Worm (Caenorhabditis elegans) whole organism, L2 larva: Measurements from ENCODE around the gene Y53C12A.6.

Source experiments
- R02D3.7 ChIP-seq: fragments of 150-350 bp; optimal IDR thresholded peaks from 2 replicates; lab custom pipeline; 2014; ENCODE audit warnings: missing biosample characterization, missing genetic modification characterization
- Y55F3AM.14 ChIP-seq: fragments of 200-800 bp; sonication (Bioruptor generic); optimal IDR thresholded peaks from 2 replicates; lab custom pipeline; 2018; ENCODE audit warnings: mild to moderate bottlenecking, missing genetic modification characterization, missing compliant biosample characterization
- ZK546.5 ChIP-seq: sonication (generic microtip); optimal IDR thresholded peaks from 2 replicates; lab custom pipeline; 2017; ENCODE audit warnings: missing biosample characterization, missing genetic modification characterization
- ama-1 ChIP-seq: fragments of 150-350 bp; optimal IDR thresholded peaks from 2 replicates; lab custom pipeline; 2018; ENCODE audit warnings: inconsistent platforms
- elt-3 ChIP-seq: sonication (generic microtip); optimal IDR thresholded peaks from 2 replicates; lab custom pipeline; 2017; ENCODE audit warnings: missing biosample characterization, missing genetic modification characterization
- fos-1 ChIP-seq: fragments of 150-350 bp; optimal IDR thresholded peaks from 2 replicates; lab custom pipeline; 2014; ENCODE audit warnings: missing biosample characterization, missing genetic modification characterization
- lin-13 ChIP-seq: fragments of 150-350 bp; optimal IDR thresholded peaks from 2 replicates; lab custom pipeline; 2014; ENCODE audit warnings: missing biosample characterization, missing genetic modification reagents, missing genetic modification characterization
- lin-39 ChIP-seq: fragments of 150-350 bp; optimal IDR thresholded peaks from 2 replicates; lab custom pipeline; 2014; ENCODE audit warnings: missing biosample characterization, missing genetic modification reagents, missing genetic modification characterization
- mab-5 ChIP-seq: fragments of 150-350 bp; optimal IDR thresholded peaks from 2 replicates; lab custom pipeline; 2014; ENCODE audit warnings: missing biosample characterization, missing genetic modification characterization
- nhr-10 ChIP-seq: sonication (generic microtip); optimal IDR thresholded peaks from 2 replicates; lab custom pipeline; 2017; ENCODE audit warnings: missing biosample characterization, missing genetic modification characterization
- nhr-12 ChIP-seq: fragments of 150-350 bp; optimal IDR thresholded peaks from 2 replicates; lab custom pipeline; 2014; ENCODE audit warnings: missing biosample characterization, missing genetic modification characterization
- nhr-77 ChIP-seq: fragments of 150-350 bp; optimal IDR thresholded peaks from 2 replicates; lab custom pipeline; 2014; ENCODE audit warnings: missing biosample characterization, missing genetic modification characterization
- unc-62 ChIP-seq: fragments of 150-350 bp; optimal IDR thresholded peaks from 2 replicates; lab custom pipeline; 2014; ENCODE audit warnings: missing biosample characterization, missing genetic modification reagents, missing genetic modification characterization
- ztf-11 ChIP-seq: sonication (generic microtip); optimal IDR thresholded peaks from 2 replicates; lab custom pipeline; 2017; ENCODE audit warnings: missing biosample characterization, missing genetic modification characterization

DNA sequence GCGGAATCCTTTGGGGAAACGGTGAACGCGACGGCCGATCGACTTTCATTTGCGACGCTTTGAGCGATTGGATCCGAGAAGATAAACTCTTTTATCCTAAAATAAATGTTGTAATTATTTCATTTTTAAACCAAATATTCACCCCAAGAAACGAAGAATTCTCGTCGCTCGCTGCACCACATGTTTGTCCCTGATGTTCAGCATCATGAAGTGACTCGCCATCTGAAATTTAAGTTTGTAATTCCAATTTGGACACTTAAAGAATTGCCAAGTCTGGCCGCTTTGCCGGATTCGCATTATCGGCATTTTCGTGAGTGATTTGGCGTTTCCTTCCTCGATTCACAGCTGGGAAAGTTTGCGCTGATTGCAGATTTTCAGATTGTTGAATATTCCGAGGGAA, at the start of gene Y53C12A.6:
- TF ChIP-seq mab-5 (tag; lab: Kevin White, UChicago) (no peak), ztf-11 (tag; lab: Kevin White, UChicago) (no peak), elt-3 (tag; lab: Kevin White, UChicago) (no peak), unc-62 (GFP tag; lab: Kevin White, UChicago) (no peak), fos-1 (no peak), lin-39 (tag; lab: Kevin White, UChicago) (no peak), lin-13 (GFP tag; lab: Kevin White, UChicago) (no peak), Y55F3AM.14 (GFP tag; lab: Kevin White, UChicago) (no peak), nhr-12 (tag; lab: Kevin White, UChicago) (no peak), nhr-77 (tag; lab: Kevin White, UChicago) (no peak), R02D3.7 (tag; lab: Kevin White, UChicago) (no peak), ama-1 (lab: Kevin White, UChicago) (no peak), ZK546.5 (tag; lab: Kevin White, UChicago) (no peak), nhr-10 (tag; lab: Kevin White, UChicago) (no peak)
